Fruit fly (Drosophila melanogaster): ENCODE results near the gene CG13318.

CG13318 gene

DNA sequence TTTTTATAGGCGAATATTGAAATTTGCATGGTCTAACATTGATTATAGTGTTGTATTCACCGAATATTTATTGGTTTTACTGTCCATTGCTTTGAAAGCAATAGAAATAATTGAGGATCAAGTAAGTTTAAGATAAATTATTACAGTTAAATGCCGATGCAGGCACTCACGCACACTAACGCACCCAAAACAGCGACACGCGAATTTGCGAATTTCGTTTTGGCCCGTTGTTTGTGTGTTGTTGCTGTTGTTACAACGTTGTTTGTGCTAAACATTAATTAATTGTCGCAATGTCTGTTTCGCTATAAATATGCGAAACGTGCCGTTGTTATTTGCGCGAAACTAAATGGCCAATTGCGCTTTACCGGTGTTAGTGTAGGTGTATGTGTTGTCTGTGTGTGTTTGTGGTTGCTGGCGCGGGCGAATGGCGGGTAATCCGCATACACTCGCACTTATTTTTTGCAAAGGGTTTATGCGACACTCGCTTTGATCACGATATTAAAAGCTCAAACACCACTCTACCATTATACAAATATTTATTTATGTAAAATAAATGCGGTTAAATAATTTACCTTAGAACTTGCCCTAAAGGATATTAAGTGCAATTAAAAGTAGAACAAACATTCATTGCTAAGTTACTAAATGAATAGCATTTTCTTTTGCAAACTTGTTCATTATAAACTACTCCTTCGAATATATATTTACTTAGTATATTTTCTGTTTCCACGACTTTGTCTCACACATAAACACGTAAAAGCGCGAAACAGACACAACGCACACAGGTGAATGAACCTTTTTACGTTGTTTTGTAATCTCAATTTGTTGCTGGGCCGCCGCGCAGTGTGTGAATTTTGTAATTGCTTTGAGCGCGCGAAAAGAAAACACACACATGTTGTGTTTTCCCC, 24.4 kb downstream of the CG13318 start:
- no peak for TF ChIP-seq h (optimal IDR thresholded peaks at IDR 0.05)
- no peak for TF ChIP-seq Sin3A (optimal IDR thresholded peaks at IDR 0.05)
- TF ChIP-seq psq (optimal IDR thresholded peaks at IDR 0.05): no peak
- TF ChIP-seq insv (optimal IDR thresholded peaks at IDR 0.05): no peak
- TF ChIP-seq Myc (optimal IDR thresholded peaks at IDR 0.05): no peak
- no peak for TF ChIP-seq ttk (optimal IDR thresholded peaks at IDR 0.05)

DNA sequence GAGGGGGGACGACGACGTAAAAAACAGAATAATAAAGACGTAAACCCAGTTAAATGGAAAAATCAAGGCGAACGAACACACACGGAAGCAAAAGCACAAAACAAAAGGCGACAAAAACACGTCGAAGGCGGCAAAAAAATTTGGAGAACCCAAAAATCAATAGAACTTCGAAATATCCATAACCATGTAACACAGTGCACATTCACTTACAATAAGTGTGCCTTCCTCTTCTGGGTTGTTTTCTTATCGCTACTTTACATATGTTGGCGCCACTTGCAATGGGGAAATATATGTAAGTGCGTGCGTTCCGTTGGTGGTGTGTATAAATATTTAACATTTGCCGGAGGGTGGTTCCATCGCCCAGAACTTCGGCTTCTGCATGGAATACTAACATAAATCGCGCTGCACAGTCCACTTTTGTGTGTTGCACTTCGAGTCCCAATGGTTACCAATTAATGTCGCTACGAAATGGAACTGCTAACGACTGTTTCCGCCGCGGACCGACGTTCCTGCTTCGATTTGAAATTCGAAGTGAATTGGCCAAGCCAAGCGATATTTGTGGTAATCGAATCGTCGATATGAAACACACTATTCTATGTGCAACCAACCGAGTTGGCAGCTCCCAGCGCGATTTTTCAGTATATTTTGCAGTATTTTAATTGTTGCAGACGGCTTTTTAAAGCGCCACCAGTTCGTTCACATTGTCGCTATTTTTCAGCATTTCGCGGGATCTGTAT, 25.2 kb downstream of the CG13318 start, which contains the start of the genes CG9801 and Nasp:
Gene CG9801 (minus strand): TSS at position 542 of the 737 bp plus-strand sequence.
Gene Nasp (plus strand): TSS at position 665 of the 737 bp plus-strand sequence.
- TF ChIP-seq insv (optimal IDR thresholded peaks at IDR 0.05) (no peak), h (optimal IDR thresholded peaks at IDR 0.05) (no peak), Sin3A (optimal IDR thresholded peaks at IDR 0.05) (no peak), Myc (optimal IDR thresholded peaks at IDR 0.05) (no peak), psq (optimal IDR thresholded peaks at IDR 0.05) (no peak), ttk (optimal IDR thresholded peaks at IDR 0.05) (no peak)

DNA sequence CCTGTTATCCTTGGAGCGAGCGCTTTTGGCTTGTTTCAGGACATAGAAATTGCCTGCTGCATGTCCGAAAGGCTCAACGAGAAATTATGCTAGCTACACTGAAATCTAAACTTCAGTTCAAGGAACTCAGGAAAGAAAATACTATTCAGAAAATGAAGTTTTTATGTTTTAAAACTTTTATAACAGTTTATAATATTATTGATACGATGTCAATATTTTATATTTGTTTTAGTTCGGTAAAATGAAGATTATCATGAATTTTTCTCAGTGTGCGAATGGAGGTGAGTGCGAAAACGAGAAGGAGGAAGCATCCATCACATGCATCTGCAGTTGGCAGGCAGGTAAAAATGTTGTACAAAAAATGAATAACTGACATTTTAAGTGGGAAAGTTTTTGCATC, 26.1 kb downstream of the CG13318 start:
- no peak for TF ChIP-seq h (optimal IDR thresholded peaks at IDR 0.05)
- no peak for TF ChIP-seq insv (optimal IDR thresholded peaks at IDR 0.05)
- no peak for TF ChIP-seq Sin3A (optimal IDR thresholded peaks at IDR 0.05)
- TF ChIP-seq ttk (optimal IDR thresholded peaks at IDR 0.05): no peak
- TF ChIP-seq Myc (optimal IDR thresholded peaks at IDR 0.05): no peak
- TF ChIP-seq psq (optimal IDR thresholded peaks at IDR 0.05): no peak

DNA sequence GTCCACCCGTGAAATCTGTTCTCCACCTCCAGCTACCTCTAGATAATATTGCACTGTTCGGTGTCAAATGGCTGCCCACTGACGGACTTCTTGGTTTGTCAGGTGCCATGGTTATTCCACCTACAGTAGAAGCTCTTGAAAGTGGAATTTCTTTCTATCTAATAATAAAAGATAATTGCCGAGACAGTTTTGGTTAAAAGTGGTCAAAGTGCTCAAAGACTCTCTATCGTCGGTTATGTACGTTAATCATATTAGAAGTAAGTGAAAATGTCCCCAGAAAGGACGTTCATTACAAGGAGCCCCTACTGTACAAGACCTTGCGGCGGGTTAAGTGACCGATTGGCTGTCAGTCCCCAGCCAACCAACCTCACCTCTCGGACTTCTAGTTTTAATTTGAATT, 28.3 kb downstream of the CG13318 start:
- TF ChIP-seq insv (optimal IDR thresholded peaks at IDR 0.05) (no peak), Sin3A (optimal IDR thresholded peaks at IDR 0.05) (no peak), h (optimal IDR thresholded peaks at IDR 0.05) (no peak), psq (optimal IDR thresholded peaks at IDR 0.05) (no peak), Myc (optimal IDR thresholded peaks at IDR 0.05) (no peak), ttk (optimal IDR thresholded peaks at IDR 0.05) (no peak)

DNA sequence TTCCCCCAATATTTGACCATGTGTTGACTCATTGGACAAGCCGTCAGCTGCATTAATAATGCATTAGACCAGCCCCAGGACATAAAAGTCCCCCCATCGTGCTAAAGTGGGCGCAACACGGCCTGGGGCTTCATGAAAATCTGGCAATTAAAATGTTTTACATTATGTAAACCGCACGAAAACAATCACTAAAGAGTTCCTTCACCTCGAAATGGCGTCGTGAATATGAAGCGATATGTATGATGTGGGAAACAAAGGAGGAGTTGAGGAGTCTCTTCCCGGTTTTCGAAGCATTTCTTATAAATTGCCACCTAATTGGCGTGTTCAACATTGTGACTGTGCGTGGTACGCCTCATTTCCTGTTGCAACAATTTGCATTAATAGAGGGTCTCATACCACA, 29.8 kb downstream of the CG13318 start:
- no peak for TF ChIP-seq insv (optimal IDR thresholded peaks at IDR 0.05)
- no peak for TF ChIP-seq h (optimal IDR thresholded peaks at IDR 0.05)
- no peak for TF ChIP-seq Sin3A (optimal IDR thresholded peaks at IDR 0.05)
- TF ChIP-seq Myc (optimal IDR thresholded peaks at IDR 0.05): no peak
- TF ChIP-seq ttk (optimal IDR thresholded peaks at IDR 0.05): no peak
- no peak for TF ChIP-seq psq (optimal IDR thresholded peaks at IDR 0.05)

DNA sequence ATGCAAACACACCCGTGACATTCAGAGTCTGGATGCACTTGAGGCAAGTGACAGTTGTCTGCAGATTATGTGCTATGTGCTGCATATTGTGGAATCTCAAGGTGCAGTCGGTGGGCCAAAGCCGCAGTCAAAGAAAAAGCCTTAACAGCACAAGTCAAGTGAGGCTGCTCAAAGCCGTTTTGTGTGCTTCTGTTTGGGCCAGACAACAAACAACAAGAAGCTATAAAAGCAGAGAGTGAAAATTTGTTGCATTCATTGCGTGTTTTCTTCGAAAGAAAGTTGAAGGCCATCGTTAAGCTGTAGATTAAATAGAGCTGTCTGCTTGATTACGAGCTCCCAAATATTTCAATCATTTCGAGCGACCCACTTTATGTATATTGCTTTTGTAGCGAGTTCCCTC, 30.6 kb downstream of the CG13318 start:
- TF ChIP-seq Myc (optimal IDR thresholded peaks at IDR 0.05) (no peak), h (optimal IDR thresholded peaks at IDR 0.05) (no peak), Sin3A (optimal IDR thresholded peaks at IDR 0.05) (no peak), ttk (optimal IDR thresholded peaks at IDR 0.05) (no peak), insv (optimal IDR thresholded peaks at IDR 0.05) (no peak), psq (optimal IDR thresholded peaks at IDR 0.05) (no peak)

DNA sequence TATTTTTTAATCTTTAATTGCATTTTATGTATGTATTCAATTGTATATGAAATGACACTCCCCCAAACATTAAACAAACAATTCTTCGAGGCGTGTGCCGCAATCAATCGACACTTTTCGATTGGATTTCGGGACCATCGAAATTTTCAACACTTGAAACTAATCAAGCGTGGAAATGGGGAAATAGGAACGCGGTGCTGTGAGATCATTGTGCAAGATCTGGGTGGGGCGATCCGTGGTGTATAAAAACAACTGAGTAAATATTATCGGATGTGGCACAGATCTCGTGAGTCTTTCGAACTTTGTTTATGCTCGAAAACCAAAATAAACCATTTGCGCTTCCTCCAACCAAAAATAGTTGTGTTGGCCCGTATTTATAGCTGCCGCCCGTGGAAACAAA, 31.2 kb downstream of the CG13318 start:
- no peak for TF ChIP-seq Sin3A (optimal IDR thresholded peaks at IDR 0.05)
- TF ChIP-seq Myc (optimal IDR thresholded peaks at IDR 0.05): no peak
- no peak for TF ChIP-seq ttk (optimal IDR thresholded peaks at IDR 0.05)
- TF ChIP-seq h (optimal IDR thresholded peaks at IDR 0.05): no peak
- no peak for TF ChIP-seq psq (optimal IDR thresholded peaks at IDR 0.05)
- no peak for TF ChIP-seq insv (optimal IDR thresholded peaks at IDR 0.05)

DNA sequence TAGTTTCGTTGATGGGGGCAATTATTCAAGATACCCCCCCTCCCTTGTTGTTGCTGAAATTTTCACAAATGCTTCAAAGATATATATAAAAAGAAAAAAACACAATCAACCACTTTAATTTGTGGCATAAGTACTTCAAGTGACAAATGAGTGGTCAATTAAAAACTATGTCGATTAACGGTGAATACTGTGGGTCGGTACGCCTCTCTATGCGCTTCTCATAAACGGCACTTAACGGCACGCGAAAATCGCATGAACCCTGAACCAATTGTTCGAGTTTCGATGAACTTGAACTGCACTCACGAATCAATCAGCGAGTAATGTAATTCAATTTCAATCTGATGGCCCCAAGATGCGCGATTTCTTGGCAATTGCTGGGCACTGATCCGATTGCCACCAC, 32.4 kb downstream of the CG13318 start:
- TF ChIP-seq Myc (optimal IDR thresholded peaks at IDR 0.05) (no peak), h (optimal IDR thresholded peaks at IDR 0.05) (no peak), ttk (optimal IDR thresholded peaks at IDR 0.05) (no peak), psq (optimal IDR thresholded peaks at IDR 0.05) (no peak), Sin3A (optimal IDR thresholded peaks at IDR 0.05) (no peak), insv (optimal IDR thresholded peaks at IDR 0.05) (no peak)

DNA sequence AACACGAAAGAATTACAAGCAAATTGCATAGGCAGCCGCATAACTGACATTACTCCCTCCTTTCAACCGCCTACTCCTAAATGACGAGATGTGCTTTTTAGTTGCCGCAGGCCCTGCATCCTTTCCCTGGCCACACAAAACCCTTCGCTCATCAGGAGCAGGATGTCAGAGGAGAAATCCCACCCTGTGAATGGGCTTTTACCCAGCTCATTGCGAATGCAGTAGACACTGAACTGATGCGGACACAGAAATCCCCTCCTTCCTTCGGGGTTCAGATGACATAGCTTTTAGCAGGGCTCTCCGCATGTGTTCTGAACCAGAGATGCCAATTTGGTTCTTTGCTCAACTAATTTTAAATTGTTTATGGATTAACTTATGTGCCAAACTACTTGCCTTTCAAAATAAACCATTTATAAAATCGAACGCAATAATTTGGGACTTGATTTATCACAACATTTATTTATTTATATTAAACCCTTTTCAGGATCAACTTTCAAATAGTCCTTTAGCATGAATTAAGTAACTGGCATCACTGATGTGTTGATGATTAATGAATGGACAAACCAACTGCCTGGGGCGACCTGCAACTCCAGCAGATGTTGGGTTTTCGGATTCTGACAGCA, 33.2 kb downstream of the CG13318 start:
- TF ChIP-seq psq (optimal IDR thresholded peaks at IDR 0.05): no peak
- TF ChIP-seq h (optimal IDR thresholded peaks at IDR 0.05): no peak
- TF ChIP-seq ttk (optimal IDR thresholded peaks at IDR 0.05): no peak

DNA sequence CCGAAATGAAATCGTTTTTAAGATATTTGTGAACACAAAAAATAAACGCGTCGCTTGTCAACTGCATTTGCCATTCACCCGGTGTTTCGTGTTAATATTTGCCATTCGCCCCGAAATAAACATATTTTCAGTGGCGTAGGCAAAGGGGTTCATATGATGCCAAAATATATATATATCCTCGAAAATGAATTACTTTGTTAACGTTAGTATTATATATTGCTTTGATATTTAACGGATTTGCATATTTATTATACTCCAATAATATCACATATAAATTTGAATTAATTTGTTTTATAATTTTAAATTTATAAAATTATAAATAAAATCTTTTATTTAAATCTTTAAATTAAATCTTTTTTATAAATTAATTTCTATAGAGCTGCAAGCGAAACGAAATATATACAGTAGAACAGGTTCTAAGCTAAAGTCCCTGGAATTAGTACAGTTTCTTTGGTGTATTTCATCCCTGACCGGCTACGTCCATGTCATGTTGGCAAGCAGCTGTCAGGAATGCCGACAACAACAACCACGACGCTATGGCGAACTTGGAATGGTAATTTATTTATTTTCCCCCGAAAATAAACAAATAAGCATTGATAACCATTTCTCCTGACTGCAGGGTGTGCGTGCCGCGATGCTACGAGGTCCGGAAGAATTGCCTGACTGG, 40.8 kb downstream of the CG13318 start, which contains the start of the genes M1BP and CG8202:
Gene M1BP (minus strand): TSS at position 102 of the 667 bp plus-strand sequence.
Gene CG8202 (plus strand): TSS at position 495 of the 667 bp plus-strand sequence.
- TF ChIP-seq Myc (optimal IDR thresholded peaks at IDR 0.05) (no peak), h (optimal IDR thresholded peaks at IDR 0.05) (no peak), ttk (optimal IDR thresholded peaks at IDR 0.05) (no peak), insv (optimal IDR thresholded peaks at IDR 0.05) (no peak), psq (optimal IDR thresholded peaks at IDR 0.05) (no peak), Sin3A (optimal IDR thresholded peaks at IDR 0.05) (no peak)

DNA sequence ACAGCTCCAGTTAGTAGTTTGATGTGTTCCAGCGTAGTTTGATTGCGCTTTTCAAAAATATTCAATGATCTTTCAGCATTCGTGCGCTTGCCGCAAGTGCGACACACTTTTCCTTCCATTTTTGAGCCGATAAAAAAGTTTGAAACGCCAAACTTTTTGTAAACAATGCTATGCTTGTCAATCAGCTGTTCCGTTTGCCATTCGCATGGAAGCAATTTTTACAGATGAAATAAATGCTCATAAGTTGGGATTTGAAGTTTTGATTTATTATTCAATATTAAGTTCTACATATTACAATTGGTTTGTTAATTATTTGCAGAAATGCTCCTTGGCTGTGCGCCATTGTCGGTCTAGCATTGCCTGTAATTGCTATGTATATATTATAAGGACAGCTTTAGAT, 42.9 kb downstream of the CG13318 start, which contains the start of gene ranshi:
Gene ranshi (minus strand): TSS at position 152 of the 400 bp plus-strand sequence.
- TF ChIP-seq insv (optimal IDR thresholded peaks at IDR 0.05) (no peak), Myc (optimal IDR thresholded peaks at IDR 0.05) (no peak), Sin3A (optimal IDR thresholded peaks at IDR 0.05) (no peak), psq (optimal IDR thresholded peaks at IDR 0.05) (no peak), h (optimal IDR thresholded peaks at IDR 0.05) (no peak), ttk (optimal IDR thresholded peaks at IDR 0.05) (no peak)
